Worm (Caenorhabditis elegans): ENCODE data around the gene bgal-1.

Gene bgal-1

DNA sequence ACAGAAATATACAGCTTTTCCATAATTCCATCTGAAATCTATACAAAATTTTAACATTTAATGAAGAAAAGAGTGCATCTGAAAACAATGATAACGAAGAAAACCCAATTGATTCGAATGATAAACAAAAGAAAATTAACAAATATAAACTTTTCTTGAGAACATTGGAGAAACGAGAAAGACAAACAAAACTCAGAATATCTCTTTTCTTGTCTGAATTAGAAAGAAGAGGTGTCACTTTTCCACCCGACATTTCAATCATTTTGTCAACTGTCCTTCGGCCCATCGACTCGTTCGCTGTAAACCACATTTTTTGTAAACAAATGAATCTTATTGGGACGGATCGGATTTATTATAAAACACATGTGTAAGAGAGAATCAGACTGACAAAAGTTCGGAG is at the start of gene bgal-1:
TSS of gene bgal-1 (minus strand) at position 38 of the 400 bp plus-strand sequence.
- no peak for TF ChIP-seq him-1 (tag; optimal IDR thresholded peaks at IDR 0.05)
- no peak for TF ChIP-seq W03F9.2 (tag; optimal IDR thresholded peaks at IDR 0.05)
- no peak for TF ChIP-seq dao-5 (tag; optimal IDR thresholded peaks at IDR 0.05)

DNA sequence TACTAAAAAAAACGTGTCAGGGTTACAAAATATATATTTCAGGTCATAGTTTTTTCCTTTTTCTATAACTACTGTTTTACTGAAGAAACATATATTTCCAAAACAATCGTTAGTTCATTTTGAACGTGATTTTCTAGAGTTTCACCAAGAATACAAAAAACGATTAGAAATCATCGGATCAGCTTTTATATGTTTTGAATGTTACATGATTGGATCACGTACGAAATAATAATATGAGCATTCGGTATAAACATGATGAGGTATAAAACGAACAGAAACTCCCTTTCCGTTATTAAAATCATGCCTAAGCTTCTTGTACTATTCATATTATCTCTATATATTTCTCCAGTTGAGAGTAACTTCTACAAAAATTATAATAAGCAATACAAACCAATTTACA is 47.0 kb upstream of the bgal-1 start, which contains the start of gene clec-223:
TSS of gene clec-223 (plus strand) at position 301 of the 400 bp plus-strand sequence.
- TF ChIP-seq him-1 (tag; optimal IDR thresholded peaks at IDR 0.05), result no peak
- TF ChIP-seq W03F9.2 (tag; optimal IDR thresholded peaks at IDR 0.05), result no peak
- no peak for TF ChIP-seq dao-5 (tag; optimal IDR thresholded peaks at IDR 0.05)

DNA sequence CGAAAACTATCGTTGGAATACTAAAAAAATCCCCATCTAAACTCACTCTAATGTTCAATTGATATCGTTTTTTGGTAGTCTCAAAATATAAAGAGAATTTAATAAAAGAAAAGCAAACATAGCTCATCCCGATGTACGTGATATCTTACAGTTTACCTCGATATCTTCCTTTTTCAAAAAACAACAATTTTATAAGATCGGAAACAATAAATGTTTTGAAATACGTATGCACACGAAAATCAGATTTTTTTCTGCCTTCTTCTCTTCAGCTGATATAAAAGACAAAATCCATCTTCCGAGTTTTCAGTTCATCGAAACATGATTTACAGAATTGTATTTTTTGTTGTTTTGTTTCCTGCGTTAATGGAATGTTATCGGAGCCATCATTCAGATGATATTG is 45.2 kb upstream of the bgal-1 start, which contains the start of gene clec-222:
TSS of gene clec-222 (plus strand) at position 301 of the 400 bp plus-strand sequence.
- TF ChIP-seq him-1 (tag; optimal IDR thresholded peaks at IDR 0.05) (no peak), W03F9.2 (tag; optimal IDR thresholded peaks at IDR 0.05) (no peak), dao-5 (tag; optimal IDR thresholded peaks at IDR 0.05) (no peak)

DNA sequence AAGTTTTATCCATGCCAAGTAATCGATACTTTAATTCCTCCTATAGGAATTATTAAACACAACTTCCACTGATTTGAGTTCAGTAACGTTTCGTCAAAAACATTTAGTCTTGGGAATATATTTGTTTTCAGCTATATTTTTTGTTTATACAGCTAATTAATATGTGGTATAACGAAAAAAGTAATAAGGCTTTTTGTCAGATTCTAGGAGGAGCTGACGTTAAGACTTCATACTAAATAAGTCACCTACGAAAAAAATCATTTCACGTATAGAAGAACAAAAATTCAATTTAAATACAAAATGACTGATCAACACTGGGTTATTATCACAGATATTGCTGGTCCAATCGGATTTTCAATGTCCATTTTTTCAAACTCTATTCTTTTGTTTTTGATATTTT is 43.0 kb upstream of the bgal-1 start, which contains the start of gene str-115:
TSS of gene str-115 (plus strand) at position 301 of the 400 bp plus-strand sequence.
- TF ChIP-seq him-1 (tag; optimal IDR thresholded peaks at IDR 0.05) (no peak), W03F9.2 (tag; optimal IDR thresholded peaks at IDR 0.05) (no peak), dao-5 (tag; optimal IDR thresholded peaks at IDR 0.05) (no peak)

DNA sequence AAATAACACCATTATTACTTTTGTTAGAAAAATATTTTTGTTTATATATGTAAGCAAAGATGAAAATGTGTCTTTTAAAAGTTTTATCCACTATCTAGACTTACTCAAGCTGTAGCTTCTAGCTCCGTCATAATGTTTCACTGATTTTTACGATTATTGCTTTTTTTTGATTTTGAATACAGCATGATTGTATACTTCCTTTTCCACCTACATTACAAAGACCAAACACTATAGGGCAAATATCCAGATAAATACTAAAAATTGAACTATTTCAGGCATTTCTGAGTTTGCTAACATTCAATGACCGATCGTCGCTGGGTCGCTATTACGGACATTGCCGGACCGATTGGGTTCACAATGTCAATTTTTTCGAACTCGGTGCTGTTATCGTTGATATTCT is 40.9 kb upstream of the bgal-1 start, which contains the start of gene str-116:
TSS of gene str-116 (plus strand) at position 301 of the 400 bp plus-strand sequence.
- TF ChIP-seq dao-5 (tag; optimal IDR thresholded peaks at IDR 0.05) (no peak), W03F9.2 (tag; optimal IDR thresholded peaks at IDR 0.05) (no peak), him-1 (tag; optimal IDR thresholded peaks at IDR 0.05) (no peak)

DNA sequence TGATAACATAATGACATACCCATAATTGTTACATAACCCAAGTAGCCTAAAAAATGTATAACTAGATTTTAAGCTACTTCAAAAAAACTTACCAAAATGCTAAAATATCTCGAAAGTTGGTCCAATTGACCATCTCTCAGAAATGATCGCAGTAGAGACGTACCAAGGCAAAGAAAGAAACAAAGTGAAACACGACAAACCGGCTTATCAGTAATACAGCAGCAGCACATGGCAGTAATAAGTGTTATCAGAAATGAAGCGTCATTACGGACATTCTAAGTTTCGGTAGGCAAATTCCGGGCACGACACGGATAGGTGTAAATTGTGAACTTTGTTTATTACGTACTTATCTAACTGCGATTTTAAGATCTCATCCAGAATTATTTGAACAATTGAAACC is 39.7 kb upstream of the bgal-1 start, which contains the start of gene cln-3.1:
TSS of gene cln-3.1 (minus strand) at position 171 of the 400 bp plus-strand sequence.
- no peak for TF ChIP-seq him-1 (tag; optimal IDR thresholded peaks at IDR 0.05)
- TF ChIP-seq dao-5 (tag; optimal IDR thresholded peaks at IDR 0.05), result no peak
- no peak for TF ChIP-seq W03F9.2 (tag; optimal IDR thresholded peaks at IDR 0.05)

DNA sequence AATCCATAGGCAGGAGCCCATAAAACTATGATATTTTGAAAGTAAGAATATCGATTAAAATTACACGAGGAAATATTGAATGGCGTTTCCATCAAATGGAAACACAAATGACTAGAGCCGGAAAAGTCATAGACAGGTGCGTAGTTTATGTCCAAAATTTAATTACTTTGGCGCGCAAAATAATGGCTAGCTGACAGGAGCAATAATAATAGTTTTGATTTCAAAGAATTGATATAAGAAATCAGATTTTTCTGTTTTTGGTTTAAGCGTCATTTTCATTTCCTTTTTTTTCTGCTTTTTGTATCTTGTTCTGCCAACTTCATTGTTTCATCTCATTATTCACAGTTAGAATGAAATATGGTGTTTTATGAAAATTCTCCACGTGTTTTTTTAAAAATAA is 37.2 kb upstream of the bgal-1 start, which contains the start of gene F07B10.4:
TSS of gene F07B10.4 (minus strand) at position 101 of the 400 bp plus-strand sequence.
- TF ChIP-seq him-1 (tag; optimal IDR thresholded peaks at IDR 0.05) (no peak), dao-5 (tag; optimal IDR thresholded peaks at IDR 0.05) (no peak), W03F9.2 (tag; optimal IDR thresholded peaks at IDR 0.05) (no peak)

DNA sequence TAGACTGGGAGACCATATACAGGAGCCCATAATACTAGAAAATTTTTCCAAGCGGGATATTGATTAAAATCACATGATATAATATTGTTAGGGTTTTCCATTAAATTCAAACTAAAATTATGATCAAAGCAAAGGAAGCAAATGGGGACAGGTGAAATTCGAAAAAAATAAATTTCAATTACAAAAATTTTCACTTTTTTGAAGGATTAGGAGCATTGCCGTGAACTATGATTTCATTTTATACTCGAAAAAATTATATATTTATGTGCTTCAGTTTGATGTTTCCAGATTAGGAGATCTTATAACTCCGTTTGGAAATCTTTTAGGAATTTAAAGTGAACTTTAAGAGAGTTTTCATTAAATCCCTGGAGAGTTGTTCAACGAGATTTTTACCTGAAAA is 34.8 kb upstream of the bgal-1 start, which contains the start of gene F07B10.7:
TSS of gene F07B10.7 (minus strand) at position 101 of the 400 bp plus-strand sequence.
- TF ChIP-seq W03F9.2 (tag; optimal IDR thresholded peaks at IDR 0.05), result no peak
- no peak for TF ChIP-seq him-1 (tag; optimal IDR thresholded peaks at IDR 0.05)
- no peak for TF ChIP-seq dao-5 (tag; optimal IDR thresholded peaks at IDR 0.05)

DNA sequence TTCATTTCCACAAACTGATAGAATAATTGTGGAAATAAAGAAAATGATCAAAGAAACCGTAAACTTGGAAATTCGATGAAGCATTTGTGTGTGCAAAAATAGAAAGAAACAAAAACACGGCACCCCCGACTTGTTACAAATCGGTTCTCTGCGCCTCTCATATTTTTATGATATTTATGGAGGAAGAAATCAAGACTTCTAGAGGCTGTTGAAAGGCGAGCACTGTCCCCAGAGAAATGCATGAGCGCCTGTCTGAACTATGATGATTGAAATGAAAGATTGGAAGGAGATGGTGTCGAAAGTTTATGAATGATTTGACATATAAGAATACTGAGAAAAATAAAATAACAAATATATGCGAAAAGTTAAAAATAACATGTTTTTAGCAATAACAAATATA is 33.1 kb upstream of the bgal-1 start, which contains the start of gene lgc-36:
TSS of gene lgc-36 (minus strand) at position 101 of the 400 bp plus-strand sequence.
- TF ChIP-seq W03F9.2 (tag; optimal IDR thresholded peaks at IDR 0.05) (no peak), him-1 (tag; optimal IDR thresholded peaks at IDR 0.05) (no peak), dao-5 (tag; optimal IDR thresholded peaks at IDR 0.05) (no peak)

DNA sequence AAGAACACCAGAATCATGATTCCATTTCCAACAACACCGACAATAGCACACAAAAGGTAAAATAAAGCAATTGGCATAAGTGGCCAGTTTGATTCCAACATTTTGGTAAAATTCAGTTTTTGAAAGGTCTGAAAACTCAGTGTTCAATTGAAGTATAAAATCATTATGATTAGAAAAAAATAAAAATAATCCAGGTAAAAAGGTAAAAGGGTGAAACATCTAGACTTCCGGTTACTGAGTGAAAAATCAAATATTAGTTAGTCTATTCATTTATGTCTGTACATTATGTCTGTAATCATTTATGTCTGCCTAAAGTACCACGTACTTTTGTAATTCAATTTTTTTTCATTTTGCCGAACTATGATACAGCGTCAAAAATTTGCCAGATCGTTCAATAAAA is 29.2 kb upstream of the bgal-1 start, which contains the start of gene srsx-31:
TSS of gene srsx-31 (minus strand) at position 101 of the 400 bp plus-strand sequence.
- no peak for TF ChIP-seq him-1 (tag; optimal IDR thresholded peaks at IDR 0.05)
- TF ChIP-seq W03F9.2 (tag; optimal IDR thresholded peaks at IDR 0.05), result no peak
- no peak for TF ChIP-seq dao-5 (tag; optimal IDR thresholded peaks at IDR 0.05)

DNA sequence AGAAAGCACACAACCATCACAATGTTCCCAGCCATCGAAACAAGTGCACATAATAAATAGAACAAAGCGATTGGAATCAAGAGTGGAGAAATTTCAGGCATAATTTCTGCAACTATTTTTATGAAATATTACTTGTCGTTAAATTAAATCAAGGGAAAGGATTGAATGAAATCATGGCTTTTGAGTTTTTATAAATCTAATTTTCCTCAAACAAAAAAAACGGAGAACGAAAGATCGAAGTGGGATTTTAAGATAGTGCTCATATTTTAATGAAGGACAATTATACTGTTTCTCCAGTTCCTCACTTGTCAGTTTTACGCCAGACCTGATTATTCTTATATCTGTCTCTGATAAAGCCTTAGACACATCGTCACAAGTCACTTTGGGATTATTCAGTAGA is 26.6 kb upstream of the bgal-1 start, which contains the start of gene srsx-33:
TSS of gene srsx-33 (minus strand) at position 101 of the 400 bp plus-strand sequence.
- no peak for TF ChIP-seq W03F9.2 (tag; optimal IDR thresholded peaks at IDR 0.05)

DNA sequence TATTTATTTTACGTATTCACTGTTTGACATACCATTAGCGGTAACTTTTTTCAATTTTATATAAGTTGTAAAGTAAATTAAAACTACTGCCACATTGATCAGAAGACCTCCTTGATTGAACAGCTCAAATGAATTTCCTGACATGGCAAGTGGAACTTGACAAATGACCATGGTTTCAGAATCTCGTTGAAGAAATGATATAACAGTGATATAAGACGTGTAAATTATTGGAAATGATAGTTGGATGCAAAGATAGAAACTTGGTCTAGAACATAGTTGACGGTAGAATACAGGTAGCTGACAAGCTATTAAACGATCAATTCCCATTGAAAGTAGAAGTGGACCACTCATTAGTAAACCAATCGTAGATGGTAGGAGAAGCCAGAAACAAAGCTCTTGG is 26.0 kb upstream of the bgal-1 start:
- no peak for TF ChIP-seq W03F9.2 (tag; optimal IDR thresholded peaks at IDR 0.05)
- TF ChIP-seq him-1 (tag; optimal IDR thresholded peaks at IDR 0.05), result no peak
- TF ChIP-seq dao-5 (tag; optimal IDR thresholded peaks at IDR 0.05), result no peak

DNA sequence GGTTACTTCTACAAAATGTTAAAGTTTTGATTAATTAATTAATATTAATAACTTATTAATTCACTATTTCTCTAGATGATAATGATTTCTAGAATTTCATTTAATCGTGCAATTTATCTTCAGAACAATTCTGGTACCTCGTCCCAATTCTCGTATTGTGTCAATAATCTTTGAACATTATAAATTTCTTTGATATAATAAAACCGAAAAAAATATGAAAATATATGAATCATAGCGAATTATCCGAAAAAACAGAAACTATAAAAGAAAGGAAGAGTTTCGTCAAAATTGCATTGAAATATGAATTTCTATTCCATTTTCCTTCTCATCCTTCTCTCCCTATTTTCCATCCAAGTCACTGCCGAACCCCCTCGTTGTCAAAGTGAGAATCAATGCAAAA is 24.9 kb upstream of the bgal-1 start, which contains the start of gene T19B10.12:
TSS of gene T19B10.12 (plus strand) at position 301 of the 400 bp plus-strand sequence.
- TF ChIP-seq him-1 (tag; optimal IDR thresholded peaks at IDR 0.05) (no peak), dao-5 (tag; optimal IDR thresholded peaks at IDR 0.05) (no peak), W03F9.2 (tag; optimal IDR thresholded peaks at IDR 0.05) (no peak)

DNA sequence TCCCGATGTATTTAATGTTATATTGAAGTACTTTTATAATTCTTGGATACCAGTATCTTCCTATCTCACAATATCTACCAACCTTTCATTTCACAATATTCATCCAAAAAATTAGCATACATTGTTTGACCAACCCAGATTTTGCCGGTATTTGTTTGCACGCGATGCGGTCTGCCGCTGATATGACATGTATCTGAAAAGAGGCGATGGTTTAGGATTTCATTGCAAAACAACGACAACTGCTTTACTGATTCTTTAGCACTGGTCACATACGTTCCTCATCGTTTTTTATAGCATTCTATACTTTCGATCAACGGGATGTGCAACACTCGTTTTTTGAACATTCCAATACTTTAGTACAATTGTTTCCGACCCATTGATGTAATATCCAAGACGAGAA is 22.0 kb upstream of the bgal-1 start, which contains the start of gene mam-4:
TSS of gene mam-4 (plus strand) at position 301 of the 400 bp plus-strand sequence.
- TF ChIP-seq W03F9.2 (tag; optimal IDR thresholded peaks at IDR 0.05), result no peak
- TF ChIP-seq him-1 (tag; optimal IDR thresholded peaks at IDR 0.05), result no peak
- no peak for TF ChIP-seq dao-5 (tag; optimal IDR thresholded peaks at IDR 0.05)
